Worm (Caenorhabditis elegans): ENCODE measurements around the gene Y32F6B.9.
A peak's percentile ranks its signal among the peaks of the same experiment; 100 is the strongest.

Gene Y32F6B.9

DNA sequence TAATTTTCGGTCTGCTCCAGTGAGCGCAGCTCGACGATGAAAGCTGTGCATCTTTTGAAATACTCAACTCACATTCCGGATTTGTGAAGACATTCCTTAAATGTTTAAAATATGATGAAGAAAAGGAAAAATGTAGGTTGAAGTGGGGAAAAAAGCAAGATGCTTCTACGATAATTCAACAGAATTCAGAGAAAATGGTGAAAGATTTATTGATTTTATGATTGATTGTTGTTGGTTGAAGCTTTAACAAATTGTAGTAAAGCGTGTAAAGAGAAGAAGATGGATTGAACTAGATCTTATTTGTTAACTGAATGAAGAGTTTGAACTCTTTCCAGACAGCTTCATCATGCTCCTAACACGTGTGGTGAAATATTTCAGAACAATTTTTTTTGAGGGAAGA, 11.5 kb downstream of the Y32F6B.9 start, which contains the start of gene ncx-5:
Gene ncx-5, minus strand, starts transcription at position 101 of the 400 bp plus-strand sequence.
- TF ChIP-seq dmd-8 (GFP tag; IDR thresholded peaks at IDR 0.05) = no peak
- TF ChIP-seq aly-2 (tag; optimal IDR thresholded peaks at IDR 0.05) = no peak
- no peak for TF ChIP-seq lsy-2 (tag; optimal IDR thresholded peaks at IDR 0.05)
- no peak for TF ChIP-seq ZK337.2 (GFP tag; IDR thresholded peaks at IDR 0.05)
- TF ChIP-seq aha-1 (tag) = no peak
- no peak for TF ChIP-seq nhr-48 (tag; optimal IDR thresholded peaks at IDR 0.05)
- no peak for TF ChIP-seq lin-39 (tag; optimal IDR thresholded peaks at IDR 0.05)
- TF ChIP-seq ces-1 (GFP tag; optimal IDR thresholded peaks at IDR 0.05) = no peak
- TF ChIP-seq duxl-1 (tag; optimal IDR thresholded peaks at IDR 0.05; ENCODE audit: poor library complexity) = no peak
- TF ChIP-seq mxl-3 (GFP tag; optimal IDR thresholded peaks at IDR 0.05) = no peak
- TF ChIP-seq lim-7 (GFP tag; IDR thresholded peaks at IDR 0.05) = no peak
- no peak for TF ChIP-seq spr-3 (GFP tag; optimal IDR thresholded peaks at IDR 0.05)
- TF ChIP-seq ceh-62 (tag; optimal IDR thresholded peaks at IDR 0.05) = no peak
- no peak for TF ChIP-seq nhr-77 (tag; optimal IDR thresholded peaks at IDR 0.05)
- no peak for TF ChIP-seq nhr-76 (tag; optimal IDR thresholded peaks at IDR 0.05)

DNA sequence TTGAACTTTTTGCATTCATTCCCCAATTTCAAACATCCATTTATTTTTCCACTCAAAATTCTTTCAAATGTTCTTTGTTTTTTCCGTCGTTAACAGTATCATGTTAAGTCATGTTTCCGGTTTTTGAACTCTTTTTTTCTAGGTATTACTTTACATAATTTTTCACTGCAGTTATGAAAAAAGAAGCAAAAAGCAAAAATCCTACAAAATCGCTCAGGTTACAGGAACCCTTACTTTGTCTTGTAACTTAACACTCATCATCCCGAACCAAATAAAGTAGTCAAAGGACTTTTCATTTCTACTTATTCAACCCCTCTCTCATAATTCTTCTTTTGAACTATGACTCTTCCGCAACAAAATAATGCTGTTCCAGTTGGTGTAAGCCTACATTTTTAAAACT, 12.9 kb downstream of the Y32F6B.9 start, which contains the start of gene aqp-5:
Gene aqp-5, plus strand, starts transcription at position 301 of the 400 bp plus-strand sequence.
- TF ChIP-seq fos-1 (tag; optimal IDR thresholded peaks at IDR 0.05) (no peak), tag-97 (GFP tag; IDR thresholded peaks at IDR 0.05) (no peak), ZK337.2 (GFP tag; IDR thresholded peaks at IDR 0.05) (no peak), nhr-76 (tag; optimal IDR thresholded peaks at IDR 0.05) (no peak), jun-1 (tag; optimal IDR thresholded peaks at IDR 0.05) (no peak), nhr-11 (tag; optimal IDR thresholded peaks at IDR 0.05) (no peak), Y75B8A.6 (GFP tag; IDR thresholded peaks at IDR 0.05) (no peak), lin-38 (GFP tag; IDR thresholded peaks at IDR 0.05) (no peak), nhr-102 (tag; optimal IDR thresholded peaks at IDR 0.05) (no peak), hmg-1.1 (GFP tag; IDR thresholded peaks at IDR 0.05) (no peak), dmd-8 (GFP tag; IDR thresholded peaks at IDR 0.05) (no peak), mes-2 (tag; optimal IDR thresholded peaks at IDR 0.05; ENCODE audit: poor library complexity, severe bottlenecking) (no peak), daf-16 (GFP tag; optimal IDR thresholded peaks at IDR 0.05) (no peak), daf-16 (tag; optimal IDR thresholded peaks at IDR 0.05) (no peak), sdz-12 (GFP tag; optimal IDR thresholded peaks at IDR 0.05) (no peak)

DNA sequence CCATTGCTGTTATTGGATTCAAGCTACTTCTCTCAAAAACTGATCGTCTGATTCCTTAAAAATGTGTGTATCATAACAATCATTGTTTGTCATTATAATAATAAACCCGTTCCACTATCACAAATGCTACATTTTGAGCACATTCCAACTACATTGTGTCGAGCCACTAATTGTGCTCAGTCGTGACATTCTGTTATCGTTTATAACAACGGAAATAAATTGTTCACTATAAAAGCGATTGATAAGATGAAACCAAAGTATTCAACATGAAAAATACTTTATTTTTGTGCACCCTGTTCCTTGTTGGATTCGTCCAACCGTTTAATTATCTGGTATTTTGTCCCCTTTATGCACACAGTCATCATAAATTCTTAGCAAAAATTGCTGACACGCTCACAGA, 14.7 kb downstream of the Y32F6B.9 start, which contains the start of gene ugt-33:
Gene ugt-33, plus strand, starts transcription at position 260 of the 400 bp plus-strand sequence.
- TF ChIP-seq dve-1 (tag; optimal IDR thresholded peaks at IDR 0.05; ENCODE audit: insufficient read depth) = peak; percentile 62
- TF ChIP-seq nhr-77 (tag; optimal IDR thresholded peaks at IDR 0.05) = peak; percentile 54
- peak; percentile 37; the same call in 1 of the 2 replicates for TF ChIP-seq dmd-6 (GFP tag; IDR thresholded peaks at IDR 0.05)
- TF ChIP-seq nhr-28 (tag; optimal IDR thresholded peaks at IDR 0.05) = peak; percentile 97
- 0 out of 2 replicates have a peak, but pooled peaks have one; percentile 11 for TF ChIP-seq php-3 (GFP tag; IDR thresholded peaks at IDR 0.05)
- TF ChIP-seq cey-2 (tag; optimal IDR thresholded peaks at IDR 0.05; ENCODE audit: borderline replicate concordance, insufficient read depth) = no peak
- peak; percentile 81 for TF ChIP-seq aha-1 (tag)
- no peak for TF ChIP-seq daf-16 (GFP tag; optimal IDR thresholded peaks at IDR 0.05)
- TF ChIP-seq daf-16 (tag; optimal IDR thresholded peaks at IDR 0.05) = peak; percentile 63
- no peak for TF ChIP-seq nhr-10 (tag; optimal IDR thresholded peaks at IDR 0.05)
- no peak for TF ChIP-seq ZK337.2 (GFP tag; IDR thresholded peaks at IDR 0.05)
- peak; percentile 74 for TF ChIP-seq pqm-1 (tag; optimal IDR thresholded peaks at IDR 0.05)
- TF ChIP-seq nhr-42 (GFP tag; IDR thresholded peaks at IDR 0.05) = no peak
- TF ChIP-seq unc-62 (GFP tag; optimal IDR thresholded peaks at IDR 0.05 in 1 of 2) = no peak
- TF ChIP-seq unc-62 (tag; optimal IDR thresholded peaks at IDR 0.05) = no peak
- TF ChIP-seq hlh-11 (tag; optimal IDR thresholded peaks at IDR 0.05) = peak; percentile 56
- no peak for TF ChIP-seq nhr-102 (tag; optimal IDR thresholded peaks at IDR 0.05)
- no peak for TF ChIP-seq snpc-4 (tag; optimal IDR thresholded peaks at IDR 0.05)
- TF ChIP-seq ztf-11 (tag; optimal IDR thresholded peaks at IDR 0.05) = no peak
